Fruit fly (Drosophila melanogaster) whole organism, prepupa: Measurements from ENCODE around the gene Gnf1.

Experiments used
- Blimp-1 ChIP-seq: fragments of 200-800 bp; sonication (Bioruptor generic); optimal IDR thresholded peaks from 3 replicates; lab custom pipeline; 2017; ENCODE audit warnings: missing biosample characterization, missing genetic modification characterization, mild to moderate bottlenecking, moderate library complexity, missing genetic modification reagents
- CG10631 ChIP-seq: fragments of 200-800 bp; sonication (Bioruptor generic); optimal IDR thresholded peaks from 2 replicates; lab custom pipeline; 2016; ENCODE audit warnings: missing biosample characterization, missing genetic modification characterization
- CG10669 ChIP-seq: fragments of 200-800 bp; sonication (Bioruptor generic); optimal IDR thresholded peaks from 3 replicates; lab custom pipeline; 2018; ENCODE audit warnings: missing biosample characterization, mild to moderate bottlenecking, missing genetic modification characterization, moderate library complexity
- CG11902 ChIP-seq: fragments of 200-800 bp; sonication (Bioruptor generic); optimal IDR thresholded peaks from 3 replicates; lab custom pipeline; 2016; ENCODE audit warnings: missing biosample characterization, missing genetic modification characterization
- CG15336 ChIP-seq: fragments of 200-800 bp; sonication (Bioruptor generic); IDR thresholded peaks from 2 replicates; pipeline ENCODE4 v1.3.6; 2022; ENCODE audit warnings: missing biosample characterization, missing genetic modification characterization
- CG16779 ChIP-seq: fragments of 200-800 bp; sonication (Bioruptor generic); optimal IDR thresholded peaks from 3 replicates; lab custom pipeline; 2017; ENCODE audit warnings: missing biosample characterization, mild to moderate bottlenecking, missing genetic modification characterization
- CG32006 ChIP-seq: fragments of 200-800 bp; sonication (Bioruptor generic); optimal IDR thresholded peaks from 3 replicates; lab custom pipeline; 2017; ENCODE audit warnings: missing biosample characterization, mild to moderate bottlenecking, missing genetic modification characterization
- CG3919 ChIP-seq: fragments of 200-800 bp; sonication (Bioruptor generic); optimal IDR thresholded peaks from 3 replicates; lab custom pipeline; 2016; ENCODE audit warnings: missing biosample characterization, missing genetic modification characterization
- CG4318 ChIP-seq: fragments of 200-800 bp; sonication (Bioruptor generic); optimal IDR thresholded peaks from 3 replicates; lab custom pipeline; 2017; ENCODE audit warnings: missing biosample characterization, mild to moderate bottlenecking, missing genetic modification characterization
- CG6163 ChIP-seq: fragments of 200-800 bp; sonication (Bioruptor generic); IDR thresholded peaks from 3 replicates; pipeline ENCODE4 v1.3.6; 2022; ENCODE audit warnings: missing biosample characterization, missing genetic modification characterization
- CG6276 ChIP-seq: fragments of 200-800 bp; sonication (Bioruptor generic); optimal IDR thresholded peaks from 2 replicates; lab custom pipeline; 2017; ENCODE audit warnings: missing biosample characterization, mild to moderate bottlenecking, missing genetic modification characterization
- CG6854 ChIP-seq: fragments of 200-800 bp; sonication (Bioruptor generic); optimal IDR thresholded peaks from 2 replicates; lab custom pipeline; 2017; ENCODE audit warnings: missing biosample characterization, mild to moderate bottlenecking, missing genetic modification characterization
- CG7368 ChIP-seq: fragments of 200-800 bp; sonication (Bioruptor generic); optimal IDR thresholded peaks from 3 replicates; lab custom pipeline; 2016; ENCODE audit warnings: missing biosample characterization, missing genetic modification characterization
- CG8119 ChIP-seq: fragments of 200-800 bp; sonication (Bioruptor generic); IDR thresholded peaks from 3 replicates; pipeline ENCODE4 v1.3.6; 2022; ENCODE audit warnings: missing biosample characterization, missing genetic modification characterization
- CG8319 ChIP-seq: fragments of 200-800 bp; sonication (Bioruptor generic); optimal IDR thresholded peaks from 3 replicates; lab custom pipeline; 2016; ENCODE audit warnings: missing biosample characterization, missing genetic modification characterization
- CG8632 ChIP-seq: fragments of 200-800 bp; sonication (Bioruptor generic); optimal IDR thresholded peaks from 3 replicates; lab custom pipeline; 2016; ENCODE audit warnings: missing biosample characterization, missing genetic modification characterization
- CG9139 ChIP-seq: fragments of 200-800 bp; sonication (Bioruptor generic); optimal IDR thresholded peaks from 3 replicates; lab custom pipeline; 2017; ENCODE audit warnings: missing biosample characterization, mild to moderate bottlenecking, missing genetic modification characterization
- Eip75B ChIP-seq: fragments of 200-800 bp; sonication (Bioruptor generic); optimal IDR thresholded peaks from 3 replicates; lab custom pipeline; 2016; ENCODE audit warnings: missing biosample characterization, missing genetic modification characterization
- Eip78C ChIP-seq: fragments of 200-800 bp; sonication (Bioruptor generic); peaks from one replicate; lab custom pipeline; 2016; ENCODE audit warnings: missing biosample characterization, missing genetic modification characterization
- Ets21C ChIP-seq: fragments of 200-800 bp; sonication (Bioruptor generic); optimal IDR thresholded peaks from 3 replicates; lab custom pipeline; 2016; ENCODE audit warnings: missing biosample characterization, missing genetic modification characterization
- Ets96B ChIP-seq: fragments of 200-800 bp; optimal IDR thresholded peaks from 2 replicates; lab custom pipeline; 2019; ENCODE audit warnings: missing biosample characterization, mild to moderate bottlenecking, missing genetic modification characterization, moderate library complexity
- Hr38 ChIP-seq: sonication (Bioruptor generic); optimal IDR thresholded peaks from 2 replicates; lab custom pipeline; 2016; ENCODE audit warnings: missing biosample characterization, missing genetic modification characterization
- Hr39 ChIP-seq: fragments of 200-800 bp; sonication (Bioruptor generic); optimal IDR thresholded peaks from 2 replicates; lab custom pipeline; 2016; ENCODE audit warnings: missing biosample characterization, missing genetic modification characterization
- Hr4 ChIP-seq: fragments of 200-800 bp; sonication (Bioruptor generic); optimal IDR thresholded peaks from 3 replicates; lab custom pipeline; 2016; ENCODE audit warnings: missing biosample characterization, missing genetic modification characterization
- Met ChIP-seq: fragments of 200-800 bp; sonication (Bioruptor generic); optimal IDR thresholded peaks from 3 replicates; lab custom pipeline; 2016; ENCODE audit warnings: missing biosample characterization, missing genetic modification characterization
- OdsH ChIP-seq: fragments of 200-800 bp; sonication (Bioruptor generic); optimal IDR thresholded peaks from 3 replicates; lab custom pipeline; 2016; ENCODE audit warnings: missing biosample characterization, missing genetic modification characterization
- Smox ChIP-seq: fragments of 200-800 bp; sonication (Bioruptor generic); optimal IDR thresholded peaks from 3 replicates; lab custom pipeline; 2016; ENCODE audit warnings: missing biosample characterization, missing genetic modification characterization
- acj6 ChIP-seq: fragments of 200-800 bp; sonication (Bioruptor generic); optimal IDR thresholded peaks from 3 replicates; lab custom pipeline; 2016; ENCODE audit warnings: missing biosample characterization, missing genetic modification characterization
- cyc ChIP-seq: fragments of 200-800 bp; sonication (Bioruptor generic); optimal IDR thresholded peaks from 3 replicates; lab custom pipeline; 2016; ENCODE audit warnings: missing biosample characterization, missing genetic modification characterization
- dac ChIP-seq: fragments of 200-800 bp; sonication (Bioruptor generic); optimal IDR thresholded peaks from 2 replicates; lab custom pipeline; 2017; ENCODE audit warnings: missing biosample characterization, mild to moderate bottlenecking, missing genetic modification characterization
- eg ChIP-seq: fragments of 200-800 bp; sonication (Bioruptor generic); IDR thresholded peaks from 3 replicates; pipeline ENCODE4 v1.3.6; 2022; ENCODE audit warnings: missing biosample characterization, missing genetic modification characterization
- esn ChIP-seq: fragments of 200-800 bp; sonication (Bioruptor generic); optimal IDR thresholded peaks from 2 replicates; lab custom pipeline; 2016; ENCODE audit warnings: missing biosample characterization, mild to moderate bottlenecking, missing genetic modification characterization, moderate library complexity
- fd59A ChIP-seq: fragments of 200-800 bp; sonication (Bioruptor generic); optimal IDR thresholded peaks from 2 replicates; lab custom pipeline; 2017; ENCODE audit warnings: missing biosample characterization, mild to moderate bottlenecking, missing genetic modification characterization, missing genetic modification reagents
- fd85E ChIP-seq: fragments of 200-800 bp; sonication (Bioruptor generic); optimal IDR thresholded peaks from 3 replicates; lab custom pipeline; 2016; ENCODE audit warnings: missing biosample characterization, missing genetic modification characterization
- lz ChIP-seq: fragments of 200-800 bp; sonication (Bioruptor generic); optimal IDR thresholded peaks from 3 replicates; lab custom pipeline; 2016; ENCODE audit warnings: missing biosample characterization, missing genetic modification characterization
- salr ChIP-seq, 2 experiments: fragments of 200-800 bp; sonication (Bioruptor generic); optimal IDR thresholded peaks; 3 replicates each; lab custom pipeline; 2016 to 2018; ENCODE audit warnings: missing biosample characterization in 2 of 2, missing genetic modification characterization in 2 of 2, mild to moderate bottlenecking in 1 of 2
- ss ChIP-seq, 2 experiments: fragments of 200-800 bp; sonication (Bioruptor generic); optimal IDR thresholded peaks; 2 replicates in 1 of 2; 3 replicates in 1 of 2; lab custom pipeline; 2017 to 2018; ENCODE audit warnings: mild to moderate bottlenecking in 2 of 2, missing biosample characterization in 2 of 2, missing genetic modification characterization in 2 of 2, moderate library complexity in 1 of 2
- svp ChIP-seq: fragments of 200-800 bp; sonication (Bioruptor generic); peaks from one replicate; lab custom pipeline; 2016; ENCODE audit warnings: missing biosample characterization, missing genetic modification characterization
- topi ChIP-seq: fragments of 200-800 bp; sonication (Bioruptor generic); optimal IDR thresholded peaks from 3 replicates; lab custom pipeline; 2016; ENCODE audit warnings: missing biosample characterization, missing genetic modification characterization
- vri ChIP-seq: fragments of 200-800 bp; sonication (Bioruptor generic); optimal IDR thresholded peaks from 3 replicates; lab custom pipeline; 2016; ENCODE audit warnings: missing biosample characterization, mild to moderate bottlenecking, missing genetic modification characterization

The Gnf1 gene

dm6 chr3R:4886086-4886812 lies 20.2 kb upstream of the Gnf1 start (continued):
- TF ChIP-seq CG6163 (peak; percentile 50; the same call in 1 of the 3 replicates), fd85E (no peak), CG32006 (GFP tag; lab: Kevin White, UChicago) (no peak), CG8119 (GFP tag; lab: Robert Waterston, UW) (no peak), fd59A (GFP tag; lab: Kevin White, UChicago) (no peak), CG10631 (GFP tag; lab: Kevin White, UChicago) (peak; percentile 37), CG4318 (GFP tag; lab: Kevin White, UChicago) (no peak), CG11902 (GFP tag; lab: Kevin White, UChicago) (peak; percentile 18), CG7368 (peak; percentile 11), acj6 (GFP tag; lab: Kevin White, UChicago) (peak; percentile 36), CG10669 (GFP tag; lab: Kevin White, UChicago) (peak; percentile 28), CG16779 (tag; lab: Kevin White, UChicago) (no peak), cyc (peak; percentile 56), lz (GFP tag; lab: Kevin White, UChicago) (peak; percentile 57), CG6276 (GFP tag; lab: Kevin White, UChicago) (no peak), Eip75B (GFP tag; lab: Kevin White, UChicago) (peak; percentile 40), Hr38 (GFP tag; lab: Kevin White, UChicago) (no peak), eg (GFP tag; lab: Robert Waterston, UW) (no peak), CG15336 (no peak), topi (GFP tag; lab: Kevin White, UChicago) (peak; percentile 50), CG8319 (GFP tag; lab: Kevin White, UChicago) (no peak), dac (GFP tag; lab: Kevin White, UChicago) (no peak)
- TF ChIP-seq, all 60 proteins: peak for 31

- TF ChIP-seq topi (GFP tag; lab: Kevin White, UChicago) (no peak), Eip78C (GFP tag; lab: Kevin White, UChicago) (peak; percentile 17), fd59A (GFP tag; lab: Kevin White, UChicago) (no peak), OdsH (GFP tag; lab: Kevin White, UChicago) (no peak)
- TF ChIP-seq, all 60 proteins: peak for 1
These were observed 10.9 kb upstream of the Gnf1 start for dm6 chr3R:4895553-4895952.

- no peak for TF ChIP-seq Eip75B (GFP tag; lab: Kevin White, UChicago)
- TF ChIP-seq Met (GFP tag; lab: Kevin White, UChicago), result peak; percentile 6
- no peak for TF ChIP-seq Hr4 (GFP tag; lab: Kevin White, UChicago)
- TF ChIP-seq CG10631 (GFP tag; lab: Kevin White, UChicago), result no peak
- TF ChIP-seq Eip78C (GFP tag; lab: Kevin White, UChicago), result peak; percentile 64
- TF ChIP-seq ss (GFP tag; optimal IDR thresholded peaks at IDR 0.05; lab: Kevin White, UChicago), result no peak
- no peak for TF ChIP-seq CG6276 (GFP tag; lab: Kevin White, UChicago)
- no peak for TF ChIP-seq Blimp-1 (GFP tag; lab: Kevin White, UChicago)
- no peak for TF ChIP-seq Ets21C (GFP tag; lab: Kevin White, UChicago)
- peak; percentile 25 for TF ChIP-seq esn (GFP tag; lab: Kevin White, UChicago)
- TF ChIP-seq Ets96B, result peak; percentile 1
- 0 out of 3 replicates have a peak, but pooled peaks have one; percentile 15 for TF ChIP-seq CG8119 (GFP tag; lab: Robert Waterston, UW)
- TF ChIP-seq fd59A (GFP tag; lab: Kevin White, UChicago), result no peak
- no peak for TF ChIP-seq CG6854 (GFP tag; lab: Kevin White, UChicago)
- TF ChIP-seq svp (GFP tag; lab: Kevin White, UChicago), result peak; percentile 52
- TF ChIP-seq OdsH (GFP tag; lab: Kevin White, UChicago), result peak; percentile 8
- TF ChIP-seq lz (GFP tag; lab: Kevin White, UChicago), result no peak
- peak; percentile 20 for TF ChIP-seq CG7368
- no peak for TF ChIP-seq CG8632 (GFP tag; lab: Kevin White, UChicago)
- TF ChIP-seq vri (GFP tag; lab: Kevin White, UChicago), result no peak
- TF ChIP-seq Hr39 (GFP tag; lab: Kevin White, UChicago), result no peak
- no peak for TF ChIP-seq Smox (GFP tag; lab: Kevin White, UChicago)
- no peak for TF ChIP-seq CG8319 (GFP tag; lab: Kevin White, UChicago)
- peak; percentile 1 for TF ChIP-seq CG3919 (GFP tag; lab: Kevin White, UChicago)
- TF ChIP-seq salr (GFP tag; optimal IDR thresholded peaks at IDR 0.05; lab: Kevin White, UChicago), result no peak
- no peak for TF ChIP-seq CG9139 (GFP tag; lab: Kevin White, UChicago)
- no peak for TF ChIP-seq CG16779 (tag; lab: Kevin White, UChicago)
These were observed 9.5 kb upstream of the Gnf1 start for dm6 chr3R:4896946-4897345.
